Fruit fly (Drosophila melanogaster) whole organism, embryonic: ENCODE data around the gene srp.

Experiments used
- B-H2 ChIP-seq: fragments of 200-800 bp; sonication (Bioruptor generic); optimal IDR thresholded peaks from 2 replicates; lab custom pipeline; 2018; ENCODE audit warnings: missing biosample characterization, mild to moderate bottlenecking, missing genetic modification characterization
- CG10147 ChIP-seq: fragments of 200-800 bp; sonication (Bioruptor generic); optimal IDR thresholded peaks from 2 replicates; lab custom pipeline; 2019; ENCODE audit warnings: missing biosample characterization, mild to moderate bottlenecking, missing genetic modification characterization, moderate library complexity
- CG10267 ChIP-seq: fragments of 200-800 bp; sonication (Bioruptor generic); optimal IDR thresholded peaks from 2 replicates; lab custom pipeline; 2018; ENCODE audit warnings: missing biosample characterization, mild to moderate bottlenecking, missing genetic modification characterization, moderate library complexity
- CG11247 ChIP-seq: fragments of 200-800 bp; sonication (Bioruptor generic); IDR thresholded peaks from 2 replicates; pipeline ENCODE4 v1.3.6; 2022; ENCODE audit warnings: missing biosample characterization, missing genetic modification characterization
- CG12219 ChIP-seq: fragments of 200-800 bp; sonication (Bioruptor generic); optimal IDR thresholded peaks from 3 replicates; lab custom pipeline; 2018; ENCODE audit warnings: missing biosample characterization, mild to moderate bottlenecking, missing genetic modification characterization
- CG12299 ChIP-seq: fragments of 200-800 bp; sonication (Bioruptor generic); optimal IDR thresholded peaks from 2 replicates; lab custom pipeline; 2018; ENCODE audit warnings: missing biosample characterization, mild to moderate bottlenecking, missing genetic modification characterization
- CG15514 ChIP-seq: fragments of 200-800 bp; sonication (Bioruptor generic); optimal IDR thresholded peaks from 3 replicates; lab custom pipeline; 2017; ENCODE audit warnings: missing biosample characterization, missing genetic modification characterization, mild to moderate bottlenecking, moderate library complexity, missing genetic modification reagents
- CG15601 ChIP-seq: fragments of 200-800 bp; sonication (Bioruptor generic); optimal IDR thresholded peaks from 3 replicates; lab custom pipeline; 2019; ENCODE audit warnings: missing biosample characterization, mild to moderate bottlenecking, missing genetic modification characterization, moderate library complexity
- CG17361 ChIP-seq: fragments of 200-800 bp; sonication (Bioruptor generic); IDR thresholded peaks from 3 replicates; pipeline ENCODE4 v1.3.6; 2022; ENCODE audit warnings: missing biosample characterization, missing genetic modification characterization
- CG18476 ChIP-seq: fragments of 200-800 bp; sonication (Bioruptor generic); optimal IDR thresholded peaks from 2 replicates; lab custom pipeline; 2016; ENCODE audit warnings: missing biosample characterization, mild to moderate bottlenecking, missing genetic modification characterization
- CG18764 ChIP-seq: fragments of 200-800 bp; sonication (Bioruptor generic); optimal IDR thresholded peaks from 3 replicates; lab custom pipeline; 2016; ENCODE audit warnings: missing biosample characterization, missing genetic modification characterization
- CG2116 ChIP-seq: fragments of 200-800 bp; sonication (Bioruptor generic); optimal IDR thresholded peaks from 3 replicates; lab custom pipeline; 2018; ENCODE audit warnings: missing biosample characterization, mild to moderate bottlenecking, missing genetic modification characterization
- CG2678 ChIP-seq: fragments of 200-800 bp; sonication (Bioruptor generic); optimal IDR thresholded peaks from 3 replicates; lab custom pipeline; 2019; ENCODE audit warnings: missing biosample characterization, mild to moderate bottlenecking, missing genetic modification characterization, moderate library complexity
- CG32532 ChIP-seq: fragments of 200-800 bp; sonication (Bioruptor generic); IDR thresholded peaks from 2 replicates; pipeline ENCODE4 v1.3.6; 2022; ENCODE audit warnings: missing biosample characterization, missing genetic modification characterization
- CG34224 ChIP-seq: fragments of 200-800 bp; sonication (Bioruptor generic); IDR thresholded peaks from 3 replicates; pipeline ENCODE4 v1.3.6; 2022; ENCODE audit warnings: missing biosample characterization, missing genetic modification characterization; ENCODE audit not compliant: partially characterized antibody
- CG4707 ChIP-seq: fragments of 200-800 bp; sonication (Bioruptor generic); optimal IDR thresholded peaks from 2 replicates; lab custom pipeline; 2018; ENCODE audit warnings: missing biosample characterization, mild to moderate bottlenecking, missing genetic modification characterization, moderate library complexity
- CG6654 ChIP-seq: fragments of 200-800 bp; sonication (Bioruptor generic); optimal IDR thresholded peaks from 2 replicates; lab custom pipeline; 2017; ENCODE audit warnings: missing biosample characterization, mild to moderate bottlenecking, missing genetic modification characterization
- CG6765 ChIP-seq: fragments of 200-800 bp; sonication (Bioruptor generic); optimal IDR thresholded peaks from 3 replicates; lab custom pipeline; 2017; ENCODE audit warnings: missing biosample characterization, mild to moderate bottlenecking, missing genetic modification characterization
- CG6813 ChIP-seq: fragments of 200-800 bp; sonication (Bioruptor generic); optimal IDR thresholded peaks from 2 replicates; lab custom pipeline; 2017; ENCODE audit warnings: missing biosample characterization, missing genetic modification characterization, mild to moderate bottlenecking, moderate library complexity, missing genetic modification reagents
- CG7786 ChIP-seq: fragments of 200-800 bp; sonication (Bioruptor generic); optimal IDR thresholded peaks from 2 replicates; lab custom pipeline; 2016; ENCODE audit warnings: missing biosample characterization, missing genetic modification characterization
- CG8944 ChIP-seq: fragments of 200-800 bp; sonication (Bioruptor generic); optimal IDR thresholded peaks from 3 replicates; lab custom pipeline; 2016; ENCODE audit warnings: missing biosample characterization, missing genetic modification characterization
- Chrac-16 ChIP-seq: fragments of 200-800 bp; sonication (Bioruptor generic); optimal IDR thresholded peaks from 3 replicates; lab custom pipeline; 2016; ENCODE audit warnings: missing biosample characterization, missing genetic modification characterization
- D ChIP-seq, 2 experiments: fragments of 200-800 bp in 1 of 2; fragments of >200 bp in 1 of 2; sonication (Bioruptor generic) in 1 of 2; optimal IDR thresholded peaks; 2 replicates in 1 of 2; 3 replicates in 1 of 2; lab custom pipeline; 2017; ENCODE audit warnings: mild to moderate bottlenecking in 1 of 2, missing biosample characterization in 1 of 2, missing genetic modification characterization in 1 of 2, missing genetic modification reagents in 1 of 2
- Doc3 ChIP-seq: fragments of 200-800 bp; sonication (Bioruptor generic); IDR thresholded peaks from 3 replicates; pipeline ENCODE4 v1.3.6; 2022; ENCODE audit warnings: missing biosample characterization, missing genetic modification characterization; ENCODE audit not compliant: partially characterized antibody
- GATAe ChIP-seq: fragments of 200-800 bp; sonication (Bioruptor generic); conservative IDR thresholded peaks from 2 replicates; pipeline ENCODE4 v1.3.6; 2022; ENCODE audit warnings: missing biosample characterization, missing genetic modification characterization
- H2.0 ChIP-seq: fragments of 200-800 bp; sonication (Bioruptor generic); IDR thresholded peaks from 2 replicates; pipeline ENCODE4 v1.3.6; 2022; ENCODE audit warnings: missing biosample characterization, missing genetic modification characterization
- Kr ChIP-seq: fragments of 200-800 bp; sonication (Bioruptor generic); optimal IDR thresholded peaks from 2 replicates; lab custom pipeline; 2017; ENCODE audit warnings: missing biosample characterization, mild to moderate bottlenecking, missing genetic modification characterization
- MTF-1 ChIP-seq: fragments of 200-800 bp; sonication (Bioruptor generic); optimal IDR thresholded peaks from 2 replicates; lab custom pipeline; 2018; ENCODE audit warnings: missing biosample characterization, mild to moderate bottlenecking, missing genetic modification characterization, borderline replicate concordance
- Mad ChIP-seq: fragments of 200-800 bp; sonication (Bioruptor generic); optimal IDR thresholded peaks from 2 replicates; lab custom pipeline; 2016; ENCODE audit warnings: missing biosample characterization, missing genetic modification characterization
- PHDP ChIP-seq: fragments of 200-800 bp; sonication (Bioruptor generic); optimal IDR thresholded peaks from 3 replicates; lab custom pipeline; 2018; ENCODE audit warnings: missing biosample characterization, mild to moderate bottlenecking, missing genetic modification characterization, moderate library complexity
- Taf1 ChIP-seq: fragments of 200-800 bp; sonication (Bioruptor generic); IDR thresholded peaks from 2 replicates; pipeline ENCODE4 v1.3.6; 2022; ENCODE audit warnings: missing biosample characterization, missing genetic modification characterization
- Trl ChIP-seq, 3 experiments: fragments of >200 bp in 2 of 3; fragments of 200-800 bp in 1 of 3; sonication (Bioruptor generic) in 1 of 3; optimal IDR thresholded peaks; 2 replicates in 1 of 3; 3 replicates in 2 of 3; lab custom pipeline; 2016 to 2017; ENCODE audit warnings: missing biosample characterization in 1 of 3, missing genetic modification characterization in 1 of 3
- abd-A ChIP-seq: fragments of 200-800 bp; sonication (Bioruptor generic); optimal IDR thresholded peaks from 3 replicates; lab custom pipeline; 2019; ENCODE audit warnings: missing biosample characterization, mild to moderate bottlenecking, missing genetic modification characterization, moderate library complexity
- cad ChIP-seq: fragments of >200 bp; optimal IDR thresholded peaks from 2 replicates; lab custom pipeline; 2017; ENCODE audit warnings: missing biosample characterization, missing genetic modification characterization
- chn ChIP-seq: fragments of 200-800 bp; sonication (Bioruptor generic); optimal IDR thresholded peaks from 2 replicates; lab custom pipeline; 2016; ENCODE audit warnings: missing biosample characterization, missing genetic modification characterization
- eve ChIP-seq, 2 experiments: fragments of >200 bp; optimal IDR thresholded peaks; 2 replicates each; lab custom pipeline; 2017; ENCODE audit warnings: missing biosample characterization in 2 of 2, missing genetic modification characterization in 2 of 2
- gcm2 ChIP-seq: fragments of 200-800 bp; sonication (Bioruptor generic); optimal IDR thresholded peaks from 2 replicates; lab custom pipeline; 2016; ENCODE audit warnings: missing biosample characterization, missing genetic modification characterization
- gro ChIP-seq: fragments of 200-800 bp; sonication (Bioruptor generic); optimal IDR thresholded peaks from 2 replicates; lab custom pipeline; 2016; ENCODE audit warnings: missing biosample characterization, missing genetic modification characterization
- her ChIP-seq: fragments of 200-800 bp; sonication (Bioruptor generic); optimal IDR thresholded peaks from 2 replicates; lab custom pipeline; 2016; ENCODE audit warnings: missing biosample characterization, missing genetic modification characterization
- ind ChIP-seq: fragments of 200-800 bp; sonication (Bioruptor generic); optimal IDR thresholded peaks from 3 replicates; lab custom pipeline; 2016; ENCODE audit warnings: missing biosample characterization, missing genetic modification characterization
- nom ChIP-seq: fragments of 200-800 bp; sonication (Bioruptor generic); optimal IDR thresholded peaks from 2 replicates; lab custom pipeline; 2017; ENCODE audit warnings: missing biosample characterization, missing genetic modification characterization, mild to moderate bottlenecking, moderate library complexity, missing genetic modification reagents
- pnt ChIP-seq: fragments of 200-800 bp; sonication (Bioruptor generic); optimal IDR thresholded peaks from 3 replicates; lab custom pipeline; 2016; ENCODE audit warnings: missing biosample characterization, missing genetic modification characterization
- sens ChIP-seq: fragments of 200-800 bp; sonication (Bioruptor generic); peaks from one replicate; lab custom pipeline; 2016; ENCODE audit warnings: missing biosample characterization, missing genetic modification characterization
- slbo ChIP-seq: fragments of 200-800 bp; sonication (Bioruptor generic); IDR thresholded peaks from 2 replicates; pipeline ENCODE4 v1.3.6; 2022; ENCODE audit warnings: missing biosample characterization, missing genetic modification characterization
- sqz ChIP-seq: fragments of 200-800 bp; sonication (Bioruptor generic); optimal IDR thresholded peaks from 3 replicates; lab custom pipeline; 2018; ENCODE audit warnings: missing biosample characterization, mild to moderate bottlenecking, missing genetic modification characterization
- stwl ChIP-seq: fragments of 200-800 bp; sonication (Bioruptor generic); optimal IDR thresholded peaks from 3 replicates; lab custom pipeline; 2018; ENCODE audit warnings: missing biosample characterization, mild to moderate bottlenecking, missing genetic modification characterization, moderate library complexity
- tio ChIP-seq: fragments of 200-800 bp; sonication (Bioruptor generic); optimal IDR thresholded peaks from 2 replicates; lab custom pipeline; 2017; ENCODE audit warnings: missing biosample characterization, missing genetic modification characterization, inconsistent platforms
- usp ChIP-seq: fragments of >200 bp; optimal IDR thresholded peaks from 2 replicates; lab custom pipeline; 2017; ENCODE audit warnings: missing biosample characterization, missing genetic modification characterization
- wor ChIP-seq: fragments of 200-800 bp; sonication (Bioruptor generic); IDR thresholded peaks from 2 replicates; pipeline ENCODE4 v1.3.6; 2022; ENCODE audit warnings: missing biosample characterization, missing genetic modification characterization

srp gene

dm6 chr3R:15965169-15965568 is 20.8 kb upstream of the srp start, which contains the start of the genes CG32856 and Rbf2 (continued):
- TF ChIP-seq CG15601 (tag; lab: Kevin White, UChicago): peak; percentile 84
- TF ChIP-seq pnt (GFP tag; lab: Kevin White, UChicago): peak; percentile 29
- TF ChIP-seq CG12299 (tag; lab: Kevin White, UChicago): peak; percentile 88
- TF ChIP-seq Chrac-16 (GFP tag; lab: Kevin White, UChicago): peak; percentile 86
- peak; percentile 93 for TF ChIP-seq sens (GFP tag; lab: Kevin White, UChicago)
- TF ChIP-seq CG11247 (GFP tag; lab: Robert Waterston, UW): no peak
- TF ChIP-seq Trl (optimal IDR thresholded peaks at IDR 0.05; lab: Kevin White, UChicago): no peak
- TF ChIP-seq Trl (GFP tag; optimal IDR thresholded peaks at IDR 0.05; lab: Kevin White, UChicago): peak; percentile 54
- peak; percentile 92 for TF ChIP-seq PHDP (tag; lab: Kevin White, UChicago)
- TF ChIP-seq CG10147: no peak
- peak; percentile 75 for TF ChIP-seq CG34224 (GFP tag; lab: Robert Waterston, UW)
- peak; percentile 65 for TF ChIP-seq ind (GFP tag; lab: Kevin White, UChicago)
- TF ChIP-seq Mad (GFP tag; lab: Kevin White, UChicago): peak; percentile 67
- peak; percentile 27 for TF ChIP-seq Kr (GFP tag; lab: Kevin White, UChicago)
- no peak for TF ChIP-seq CG18764 (GFP tag; lab: Kevin White, UChicago)
- TF ChIP-seq CG4707 (GFP tag; lab: Kevin White, UChicago): peak; percentile 50
- peak; percentile 15 for TF ChIP-seq gro (GFP tag; lab: Kevin White, UChicago)
- peak; percentile 86 for TF ChIP-seq H2.0 (GFP tag; lab: Robert Waterston, UW)
- peak; percentile 84 for TF ChIP-seq CG7786 (GFP tag; lab: Kevin White, UChicago)
- TF ChIP-seq CG6813 (GFP tag; lab: Kevin White, UChicago): no peak
- peak; percentile 80 for TF ChIP-seq chn (GFP tag; lab: Kevin White, UChicago)
- peak; percentile 73 for TF ChIP-seq her (GFP tag; lab: Kevin White, UChicago)
- peak; percentile 94 for TF ChIP-seq slbo (GFP tag; lab: Robert Waterston, UW)
- TF ChIP-seq Doc3: peak; percentile 48; the same call in 1 of the 3 replicates
- TF ChIP-seq wor: peak; percentile 62
- no peak for TF ChIP-seq CG2678 (tag; lab: Kevin White, UChicago)
- no peak for TF ChIP-seq CG6654 (GFP tag; lab: Kevin White, UChicago)
- peak; percentile 90 for TF ChIP-seq B-H2 (GFP tag; lab: Kevin White, UChicago)
- TF ChIP-seq stwl (tag; lab: Kevin White, UChicago): peak; percentile 82
- TF ChIP-seq usp: no peak
- TF ChIP-seq CG12219: peak; percentile 63
- 0 out of 2 replicates have a peak, but pooled peaks have one; percentile 13 for TF ChIP-seq Taf1 (GFP tag; lab: Robert Waterston, UW)
- no peak for TF ChIP-seq MTF-1 (GFP tag; lab: Kevin White, UChicago)
- TF ChIP-seq CG2116: peak; percentile 99

- no peak for TF ChIP-seq CG17361
- peak; percentile 26 for TF ChIP-seq nom (GFP tag; lab: Kevin White, UChicago)
- TF ChIP-seq wor: no peak
- TF ChIP-seq GATAe (GFP tag; lab: Robert Waterston, UW): no peak
- no peak for TF ChIP-seq gcm2 (GFP tag; lab: Kevin White, UChicago)
- TF ChIP-seq CG32532: no peak
- no peak for TF ChIP-seq tio
- TF ChIP-seq abd-A (tag; lab: Kevin White, UChicago): no peak
- TF ChIP-seq CG8944 (GFP tag; lab: Kevin White, UChicago): no peak
- TF ChIP-seq cad (GFP tag; lab: Kevin White, UChicago): peak; percentile 67
- no peak for TF ChIP-seq eve (GFP tag; optimal IDR thresholded peaks at IDR 0.05; lab: Kevin White, UChicago)
- no peak for TF ChIP-seq CG18476 (GFP tag; lab: Kevin White, UChicago)
- peak; percentile 73 for TF ChIP-seq sqz (GFP tag; lab: Kevin White, UChicago)
- TF ChIP-seq CG6765 (GFP tag; lab: Kevin White, UChicago): no peak
- TF ChIP-seq CG10267 (tag; lab: Kevin White, UChicago): no peak
- peak; percentile 9 for TF ChIP-seq D (optimal IDR thresholded peaks at IDR 0.05; lab: Kevin White, UChicago)
- no peak for TF ChIP-seq D (GFP tag; optimal IDR thresholded peaks at IDR 0.05; lab: Kevin White, UChicago)
- TF ChIP-seq CG15514 (GFP tag; lab: Kevin White, UChicago): no peak
These were observed 13.5 kb upstream of the srp start, which contains the start of gene mor for dm6 chr3R:15972298-15972978. mor (minus strand) TSS chr3R:15972913.
